Fruit fly (Drosophila melanogaster): ENCODE data around the gene Brr2.

The Brr2 gene

DNA sequence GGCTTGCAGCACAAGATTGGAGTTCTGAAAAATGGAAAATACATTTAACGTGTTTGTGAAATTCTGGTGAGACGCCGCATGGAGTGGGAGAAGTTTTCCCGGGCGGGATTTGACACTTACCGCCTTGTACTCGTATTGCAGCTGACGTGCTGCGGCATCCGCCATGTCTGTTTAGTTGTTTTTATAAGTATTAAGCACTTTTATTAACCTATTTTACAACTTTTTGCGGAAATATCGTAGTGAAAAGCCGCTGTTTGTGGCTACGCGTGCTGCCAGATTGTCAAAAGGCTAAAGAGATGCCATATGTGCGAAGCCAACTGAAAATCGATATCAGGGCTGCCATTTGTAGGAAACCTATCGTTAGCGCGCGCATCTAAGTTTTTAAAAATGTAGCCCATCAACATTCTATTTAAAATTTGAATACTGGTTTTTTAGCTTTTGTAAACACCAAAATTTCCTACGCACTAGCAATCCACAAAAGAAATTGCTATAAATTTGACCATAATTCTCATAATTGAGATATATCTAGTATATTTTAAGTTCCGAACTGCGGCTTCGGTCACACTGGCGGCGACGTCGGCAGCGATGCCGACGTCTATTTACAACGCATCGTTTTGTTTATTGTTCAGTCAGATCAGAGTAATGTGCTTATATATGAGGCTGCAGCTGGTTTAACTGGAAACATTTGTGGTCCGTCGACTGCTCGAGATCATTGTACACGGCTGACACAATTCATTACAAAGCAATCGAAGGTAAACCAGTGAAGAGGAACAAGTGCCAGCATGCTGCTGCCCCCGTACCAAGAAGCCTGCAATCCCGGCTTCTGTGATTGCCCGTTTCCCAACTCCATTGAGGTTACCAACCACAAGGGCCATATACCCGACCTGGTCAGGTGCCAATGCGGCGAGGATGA is at the start of gene Brr2, which contains the start of gene CG10516 (continued):
- TF ChIP-seq en (GFP tag; optimal IDR thresholded peaks at IDR 0.05) (no peak), croc (GFP tag; conservative IDR thresholded peaks at IDR 0.05) (no peak), dpn (GFP tag; optimal IDR thresholded peaks at IDR 0.05) (peak in 1 of 2 experiments; percentile 22), CG11093 (GFP tag; IDR thresholded peaks at IDR 0.05) (no peak), pros (GFP tag; optimal IDR thresholded peaks at IDR 0.05) (no peak), CG1602 (GFP tag; optimal IDR thresholded peaks at IDR 0.05) (no peak), ap (GFP tag; IDR thresholded peaks at IDR 0.05) (peak; percentile 5; the same call in 1 of the 2 replicates), bbx (GFP tag; IDR thresholded peaks at IDR 0.05; ENCODE audit: partially characterized antibody) (no peak), trem (tag; optimal IDR thresholded peaks at IDR 0.05) (peak; percentile 84), ac (GFP tag; optimal IDR thresholded peaks at IDR 0.05) (no peak), Dp (GFP tag; optimal IDR thresholded peaks at IDR 0.05) (peak; percentile 86), CG12155 (GFP tag; optimal IDR thresholded peaks at IDR 0.05) (no peak), CG3995 (GFP tag; optimal IDR thresholded peaks at IDR 0.05) (no peak), slbo (GFP tag; IDR thresholded peaks at IDR 0.05) (no peak), CG4360 (GFP tag; IDR thresholded peaks at IDR 0.05) (no peak), h (optimal IDR thresholded peaks at IDR 0.05) (no peak), Blimp-1 (GFP tag; optimal IDR thresholded peaks at IDR 0.05) (no peak), Awh (GFP tag; IDR thresholded peaks at IDR 0.05) (0 out of 2 replicates have a peak, but pooled peaks have one; percentile 21), CG32772 (GFP tag; IDR thresholded peaks at IDR 0.05) (no peak), al (GFP tag; IDR thresholded peaks at IDR 0.05) (no peak), Ptx1 (GFP tag; IDR thresholded peaks at IDR 0.05) (no peak), sens (GFP tag) (no peak), CG3281 (GFP tag; optimal IDR thresholded peaks at IDR 0.05) (no peak), CG8478 (optimal IDR thresholded peaks at IDR 0.05) (no peak), tap (tag; optimal IDR thresholded peaks at IDR 0.05) (no peak), bigmax (GFP tag; optimal IDR thresholded peaks at IDR 0.05) (no peak), pb (GFP tag; optimal IDR thresholded peaks at IDR 0.05) (no peak), CG2875 (GFP tag; optimal IDR thresholded peaks at IDR 0.05) (no peak), stc (GFP tag; IDR thresholded peaks at IDR 0.05) (no peak), HHEX (GFP tag; optimal IDR thresholded peaks at IDR 0.05) (peak; percentile 11), Rx (GFP tag; IDR thresholded peaks at IDR 0.05) (no peak), CG6254 (GFP tag; optimal IDR thresholded peaks at IDR 0.05) (no peak), CG9932 (GFP tag; IDR thresholded peaks at IDR 0.05) (no peak; the same call in 1 of the 2 replicates), CG12391 (tag; optimal IDR thresholded peaks at IDR 0.05) (peak; percentile 58), CG34376 (GFP tag; optimal IDR thresholded peaks at IDR 0.05) (no peak), nom (GFP tag; optimal IDR thresholded peaks at IDR 0.05) (no peak), ERR (GFP tag; optimal IDR thresholded peaks at IDR 0.05) (no peak), fd3F (GFP tag; optimal IDR thresholded peaks at IDR 0.05) (no peak), abd-A (tag; optimal IDR thresholded peaks at IDR 0.05) (no peak), CG17361 (GFP tag; IDR thresholded peaks at IDR 0.05) (no peak), gcm2 (GFP tag; optimal IDR thresholded peaks at IDR 0.05) (no peak), CG1024 (GFP tag; IDR thresholded peaks at IDR 0.05) (0 out of 2 replicates have a peak, but pooled peaks have one; percentile 5), disco-r (GFP tag; optimal IDR thresholded peaks at IDR 0.05) (no peak), fu2 (GFP tag; optimal IDR thresholded peaks at IDR 0.05) (no peak), exex (tag; optimal IDR thresholded peaks at IDR 0.05) (no peak), emc (GFP tag; optimal IDR thresholded peaks at IDR 0.05) (no peak), NFAT (GFP tag; IDR thresholded peaks at IDR 0.05) (no peak), Kr (GFP tag; optimal IDR thresholded peaks at IDR 0.05) (no peak), sima (GFP tag; optimal IDR thresholded peaks at IDR 0.05) (no peak), ci (GFP tag; IDR thresholded peaks at IDR 0.05) (no peak), CG11696 (GFP tag; IDR thresholded peaks at IDR 0.05) (no peak)
